Fruit fly (Drosophila melanogaster): ENCODE measurements around the gene CG17111.

Gene CG17111

dm6 chr3R:23095346-23095745, 28.3 kb upstream of the CG17111 start, which contains the start of gene CG17109:
CG17109 (plus strand) TSS chr3R:23095690.
- no peak for TF ChIP-seq CG5204 (GFP tag; optimal IDR thresholded peaks at IDR 0.05)
- TF ChIP-seq Mnt (GFP tag; optimal IDR thresholded peaks at IDR 0.05): no peak
- TF ChIP-seq cnc (optimal IDR thresholded peaks at IDR 0.05): no peak
- TF ChIP-seq Hr96 (GFP tag; optimal IDR thresholded peaks at IDR 0.05): no peak
- TF ChIP-seq toe (GFP tag; optimal IDR thresholded peaks at IDR 0.05): no peak
- TF ChIP-seq CG7101 (tag; optimal IDR thresholded peaks at IDR 0.05): no peak
- TF ChIP-seq kay (GFP tag; ENCODE audit: borderline replicate concordance): no peak
- no peak for TF ChIP-seq ovo (GFP tag; optimal IDR thresholded peaks at IDR 0.05)
- TF ChIP-seq cic (GFP tag; optimal IDR thresholded peaks at IDR 0.05): no peak
- TF ChIP-seq CG11617 (GFP tag; optimal IDR thresholded peaks at IDR 0.05): no peak
- no peak for TF ChIP-seq bab1 (GFP tag; optimal IDR thresholded peaks at IDR 0.05)

- TF ChIP-seq Mnt (GFP tag; optimal IDR thresholded peaks at IDR 0.05) (peak; percentile 21), pad (GFP tag; optimal IDR thresholded peaks at IDR 0.05) (no peak), cic (GFP tag; optimal IDR thresholded peaks at IDR 0.05) (no peak), CG14711 (tag; optimal IDR thresholded peaks at IDR 0.05) (no peak), kay (GFP tag; ENCODE audit: borderline replicate concordance) (peak; percentile 66), Hr96 (GFP tag; optimal IDR thresholded peaks at IDR 0.05) (peak; percentile 15), Crg-1 (GFP tag; optimal IDR thresholded peaks at IDR 0.05) (no peak), toe (GFP tag; optimal IDR thresholded peaks at IDR 0.05) (peak; percentile 1), CG7101 (tag; optimal IDR thresholded peaks at IDR 0.05) (no peak)
Observed at dm6 chr3R:23091586-23092228, 24.6 kb upstream of the CG17111 start, which contains the start of the genes CG17110 and CG6726. CG17110 (plus strand) TSS chr3R:23091724. CG6726 (plus strand) TSS chr3R:23091724.

dm6 chr3R:23088252-23088651, 21.2 kb upstream of the CG17111 start:
- TF ChIP-seq toe (GFP tag; optimal IDR thresholded peaks at IDR 0.05) (no peak), tj (GFP tag; optimal IDR thresholded peaks at IDR 0.05) (no peak), CG7101 (tag; optimal IDR thresholded peaks at IDR 0.05) (no peak), Clk (GFP tag; optimal IDR thresholded peaks at IDR 0.05) (no peak), CG14711 (tag; optimal IDR thresholded peaks at IDR 0.05) (no peak), CG12768 (GFP tag; optimal IDR thresholded peaks at IDR 0.05) (no peak), CG11617 (GFP tag; optimal IDR thresholded peaks at IDR 0.05) (no peak), CG5204 (GFP tag; optimal IDR thresholded peaks at IDR 0.05) (no peak), Mnt (GFP tag; optimal IDR thresholded peaks at IDR 0.05) (no peak), pad (GFP tag; optimal IDR thresholded peaks at IDR 0.05) (no peak)

dm6 chr3R:23081265-23081664, 14.2 kb upstream of the CG17111 start:
- TF ChIP-seq CG12768 (GFP tag; optimal IDR thresholded peaks at IDR 0.05) (no peak), ovo (GFP tag; optimal IDR thresholded peaks at IDR 0.05) (no peak), CG11617 (GFP tag; optimal IDR thresholded peaks at IDR 0.05) (no peak), Mnt (GFP tag; optimal IDR thresholded peaks at IDR 0.05) (no peak), Clk (GFP tag; optimal IDR thresholded peaks at IDR 0.05) (no peak)

dm6 chr3R:23074480-23074879, 7.4 kb upstream of the CG17111 start:
- TF ChIP-seq CG7045 (GFP tag; optimal IDR thresholded peaks at IDR 0.05): no peak
- no peak for TF ChIP-seq tj (GFP tag; optimal IDR thresholded peaks at IDR 0.05)
- TF ChIP-seq cic (GFP tag; optimal IDR thresholded peaks at IDR 0.05): no peak

- TF ChIP-seq CG14711 (tag; optimal IDR thresholded peaks at IDR 0.05): peak; percentile 58
- peak; percentile 4 for TF ChIP-seq CG7101 (tag; optimal IDR thresholded peaks at IDR 0.05)
- TF ChIP-seq CG12768 (GFP tag; optimal IDR thresholded peaks at IDR 0.05): no peak
- no peak for TF ChIP-seq pad (GFP tag; optimal IDR thresholded peaks at IDR 0.05)
- no peak for TF ChIP-seq Mnt (GFP tag; optimal IDR thresholded peaks at IDR 0.05)
- TF ChIP-seq Crg-1 (GFP tag; optimal IDR thresholded peaks at IDR 0.05): peak; percentile 0
- TF ChIP-seq CG33017 (tag; optimal IDR thresholded peaks at IDR 0.05): peak; percentile 10
- TF ChIP-seq CG1620 (GFP tag; optimal IDR thresholded peaks at IDR 0.05): no peak
- TF ChIP-seq tj (GFP tag; optimal IDR thresholded peaks at IDR 0.05): peak; percentile 43
- TF ChIP-seq CG11617 (GFP tag; optimal IDR thresholded peaks at IDR 0.05): peak; percentile 9
Observed at dm6 chr3R:23061209-23061608, 5.8 kb downstream of the CG17111 start, which contains the start of the genes sav and Ublcp1. sav (minus strand) TSS chr3R:23061304. Ublcp1 (plus strand) TSS chr3R:23061493.

- TF ChIP-seq Crg-1 (GFP tag; optimal IDR thresholded peaks at IDR 0.05): no peak
- no peak for TF ChIP-seq bab1 (GFP tag; optimal IDR thresholded peaks at IDR 0.05)
- TF ChIP-seq cnc (optimal IDR thresholded peaks at IDR 0.05): no peak
- TF ChIP-seq cic (GFP tag; optimal IDR thresholded peaks at IDR 0.05): no peak
- no peak for TF ChIP-seq kay (GFP tag; ENCODE audit: borderline replicate concordance)
- TF ChIP-seq Clk (GFP tag; optimal IDR thresholded peaks at IDR 0.05): no peak
- no peak for TF ChIP-seq CG7101 (tag; optimal IDR thresholded peaks at IDR 0.05)
- no peak for TF ChIP-seq Mnt (GFP tag; optimal IDR thresholded peaks at IDR 0.05)
- no peak for TF ChIP-seq CG7045 (GFP tag; optimal IDR thresholded peaks at IDR 0.05)
- no peak for TF ChIP-seq CG1620 (GFP tag; optimal IDR thresholded peaks at IDR 0.05)
- no peak for TF ChIP-seq toe (GFP tag; optimal IDR thresholded peaks at IDR 0.05)
- TF ChIP-seq CG33017 (tag; optimal IDR thresholded peaks at IDR 0.05): no peak
- no peak for TF ChIP-seq CG14711 (tag; optimal IDR thresholded peaks at IDR 0.05)
- no peak for TF ChIP-seq CG11617 (GFP tag; optimal IDR thresholded peaks at IDR 0.05)
- TF ChIP-seq tj (GFP tag; optimal IDR thresholded peaks at IDR 0.05): no peak
- no peak for TF ChIP-seq ovo (GFP tag; optimal IDR thresholded peaks at IDR 0.05)
- no peak for TF ChIP-seq pad (GFP tag; optimal IDR thresholded peaks at IDR 0.05)
- no peak for TF ChIP-seq CG5204 (GFP tag; optimal IDR thresholded peaks at IDR 0.05)
Observed at dm6 chr3R:23060166-23060565, 6.9 kb downstream of the CG17111 start.

All from whole organism, adult.